Worm (Caenorhabditis elegans) whole organism, L1 larva: ENCODE measurements around the gene btb-12.

ENCODE experiments used
- elt-2 ChIP-seq: sonication (generic microtip); optimal IDR thresholded peaks from 2 replicates; lab custom pipeline; 2016; ENCODE audit warnings: missing genetic modification characterization, mild to moderate bottlenecking, inconsistent platforms, missing compliant biosample characterization, missing genetic modification reagents
- nhr-237 ChIP-seq: fragments of 150-350 bp; optimal IDR thresholded peaks from 2 replicates; lab custom pipeline; 2014; ENCODE audit warnings: missing biosample characterization, missing genetic modification characterization
- rnt-1 ChIP-seq: sonication (generic microtip); optimal IDR thresholded peaks from 2 replicates; lab custom pipeline; 2016; ENCODE audit warnings: mild to moderate bottlenecking, missing genetic modification characterization, moderate library complexity, missing compliant biosample characterization
- unc-130 ChIP-seq: fragments of 150-350 bp; optimal IDR thresholded peaks from 2 replicates; lab custom pipeline; 2017; ENCODE audit warnings: missing biosample characterization, missing genetic modification characterization, inconsistent platforms
- zag-1 ChIP-seq: fragments of 150-350 bp; optimal IDR thresholded peaks from 2 replicates; lab custom pipeline; 2014; ENCODE audit warnings: missing biosample characterization, missing genetic modification characterization

ce11 chrII:1624572-1624971 is 30.4 kb upstream of the btb-12 start, which contains the start of gene fbxa-160:
- TF ChIP-seq rnt-1 (tag; lab: Kevin White, UChicago): no peak
- TF ChIP-seq unc-130 (tag; lab: Kevin White, UChicago): no peak
- no peak for TF ChIP-seq elt-2 (tag; lab: Kevin White, UChicago)
- TF ChIP-seq nhr-237 (tag; lab: Kevin White, UChicago): no peak
- no peak for TF ChIP-seq zag-1 (tag; lab: Kevin White, UChicago)
